Worm (Caenorhabditis elegans) whole organism, L4/young adult: ENCODE measurements around the gene Y51A2B.6.

Source experiments
- W03F9.2 ChIP-seq: fragments of 150-350 bp; optimal IDR thresholded peaks from 2 replicates; lab custom pipeline; 2014; ENCODE audit warnings: missing biosample characterization, missing genetic modification characterization
- dao-5 ChIP-seq: sonication (generic microtip); optimal IDR thresholded peaks from 2 replicates; lab custom pipeline; 2016; ENCODE audit warnings: missing genotype, missing genetic modification characterization, moderate library complexity, missing compliant biosample characterization

- TF ChIP-seq dao-5 (tag; lab: Kevin White, UChicago), result no peak
- TF ChIP-seq W03F9.2 (tag; lab: Kevin White, UChicago), result no peak
Measured at ce11 chrV:18420797-18421196, 26.7 kb upstream of the Y51A2B.6 start, which contains the start of gene srj-26.
